Fruit fly (Drosophila melanogaster) whole organism, embryonic: ENCODE measurements around the gene CG9300.

Experiments
- CG10209 ChIP-seq: fragments of 200-800 bp; sonication (Bioruptor generic); optimal IDR thresholded peaks from 3 replicates; lab custom pipeline; 2017; ENCODE audit warnings: missing biosample characterization, mild to moderate bottlenecking, missing genetic modification characterization, missing genetic modification reagents
- CG10543 ChIP-seq: fragments of 200-800 bp; sonication (Bioruptor generic); optimal IDR thresholded peaks from 3 replicates; lab custom pipeline; 2017; ENCODE audit warnings: missing biosample characterization, mild to moderate bottlenecking, missing genetic modification characterization, moderate library complexity
- CG12104 ChIP-seq: fragments of 200-800 bp; sonication (Bioruptor generic); optimal IDR thresholded peaks from 3 replicates; lab custom pipeline; 2016; ENCODE audit warnings: missing biosample characterization, missing genetic modification characterization
- CG12219 ChIP-seq: fragments of 200-800 bp; sonication (Bioruptor generic); optimal IDR thresholded peaks from 3 replicates; lab custom pipeline; 2018; ENCODE audit warnings: missing biosample characterization, mild to moderate bottlenecking, missing genetic modification characterization
- CG12299 ChIP-seq: fragments of 200-800 bp; sonication (Bioruptor generic); optimal IDR thresholded peaks from 2 replicates; lab custom pipeline; 2018; ENCODE audit warnings: missing biosample characterization, mild to moderate bottlenecking, missing genetic modification characterization
- CG12769 ChIP-seq: fragments of 200-800 bp; sonication (Bioruptor generic); optimal IDR thresholded peaks from 2 replicates; lab custom pipeline; 2019; ENCODE audit warnings: missing biosample characterization, mild to moderate bottlenecking, missing genetic modification characterization, moderate library complexity
- CG13123 ChIP-seq: fragments of 200-800 bp; sonication (Bioruptor generic); optimal IDR thresholded peaks from 2 replicates; lab custom pipeline; 2016; ENCODE audit warnings: missing biosample characterization, missing genetic modification characterization
- CG13775 ChIP-seq: fragments of 200-800 bp; sonication (Bioruptor generic); optimal IDR thresholded peaks from 3 replicates; lab custom pipeline; 2017; ENCODE audit warnings: missing biosample characterization, mild to moderate bottlenecking, missing genetic modification characterization
- CG13894 ChIP-seq: fragments of 200-800 bp; sonication (Bioruptor generic); optimal IDR thresholded peaks from 3 replicates; lab custom pipeline; 2018; ENCODE audit warnings: missing biosample characterization, mild to moderate bottlenecking, missing genetic modification characterization, moderate library complexity
- CG17385 ChIP-seq: fragments of 200-800 bp; sonication (Bioruptor generic); optimal IDR thresholded peaks from 3 replicates; lab custom pipeline; 2018; ENCODE audit warnings: missing biosample characterization, mild to moderate bottlenecking, missing genetic modification characterization
- CG17829 ChIP-seq: fragments of 200-800 bp; optimal IDR thresholded peaks from 2 replicates; lab custom pipeline; 2019; ENCODE audit warnings: missing biosample characterization, mild to moderate bottlenecking, missing genetic modification characterization, moderate library complexity
- CG2120 ChIP-seq: fragments of 200-800 bp; sonication (Bioruptor generic); optimal IDR thresholded peaks from 3 replicates; lab custom pipeline; 2016; ENCODE audit warnings: missing biosample characterization, missing genetic modification characterization
- CG2889 ChIP-seq: fragments of 200-800 bp; sonication (Bioruptor generic); IDR thresholded peaks from 3 replicates; pipeline ENCODE4 v1.3.6; 2022; ENCODE audit warnings: missing biosample characterization, missing genetic modification characterization
- CG4404 ChIP-seq: fragments of 200-800 bp; sonication (Bioruptor generic); IDR thresholded peaks from 2 replicates; pipeline ENCODE4 v1.3.6; 2022; ENCODE audit warnings: missing biosample characterization, missing genetic modification characterization
- CG6765 ChIP-seq: fragments of 200-800 bp; sonication (Bioruptor generic); optimal IDR thresholded peaks from 3 replicates; lab custom pipeline; 2017; ENCODE audit warnings: missing biosample characterization, mild to moderate bottlenecking, missing genetic modification characterization
- CG7271 ChIP-seq: fragments of 200-800 bp; sonication (Bioruptor generic); optimal IDR thresholded peaks from 2 replicates; lab custom pipeline; 2018; ENCODE audit warnings: missing biosample characterization, mild to moderate bottlenecking, missing genetic modification characterization, moderate library complexity
- CG7987 ChIP-seq: fragments of 200-800 bp; sonication (Bioruptor generic); optimal IDR thresholded peaks from 2 replicates; lab custom pipeline; 2018; ENCODE audit warnings: missing biosample characterization, mild to moderate bottlenecking, missing genetic modification characterization, moderate library complexity
- CG8944 ChIP-seq: fragments of 200-800 bp; sonication (Bioruptor generic); optimal IDR thresholded peaks from 3 replicates; lab custom pipeline; 2016; ENCODE audit warnings: missing biosample characterization, missing genetic modification characterization
- CG9727 ChIP-seq: fragments of 200-800 bp; sonication (Bioruptor generic); optimal IDR thresholded peaks from 3 replicates; lab custom pipeline; 2017; ENCODE audit warnings: missing biosample characterization, mild to moderate bottlenecking, missing genetic modification characterization
- D ChIP-seq, 2 experiments: fragments of 200-800 bp in 1 of 2; fragments of >200 bp in 1 of 2; sonication (Bioruptor generic) in 1 of 2; optimal IDR thresholded peaks; 2 replicates in 1 of 2; 3 replicates in 1 of 2; lab custom pipeline; 2017; ENCODE audit warnings: mild to moderate bottlenecking in 1 of 2, missing biosample characterization in 1 of 2, missing genetic modification characterization in 1 of 2, missing genetic modification reagents in 1 of 2
- Dbx ChIP-seq: fragments of 200-800 bp; sonication (Bioruptor generic); IDR thresholded peaks from 3 replicates; pipeline ENCODE4 v1.3.6; 2022; ENCODE audit warnings: missing biosample characterization, missing genetic modification characterization
- Deaf1 ChIP-seq: fragments of 200-800 bp; optimal IDR thresholded peaks from 3 replicates; lab custom pipeline; 2019; ENCODE audit warnings: missing biosample characterization, mild to moderate bottlenecking, missing genetic modification characterization, moderate library complexity
- Hr3 ChIP-seq: fragments of 200-800 bp; sonication (Bioruptor generic); optimal IDR thresholded peaks from 3 replicates; lab custom pipeline; 2016; ENCODE audit warnings: missing biosample characterization, missing genetic modification characterization
- Hsf ChIP-seq: fragments of 200-800 bp; sonication (Bioruptor generic); optimal IDR thresholded peaks from 3 replicates; lab custom pipeline; 2016; ENCODE audit warnings: missing biosample characterization, missing genetic modification characterization
- Lpt ChIP-seq: fragments of >200 bp; optimal IDR thresholded peaks from 2 replicates; lab custom pipeline; 2018; ENCODE audit warnings: missing biosample characterization, missing genetic modification characterization
- Scr ChIP-seq: fragments of 200-800 bp; sonication (Bioruptor generic); IDR thresholded peaks from 2 replicates; pipeline ENCODE4 v1.3.6; 2022; ENCODE audit warnings: missing biosample characterization, missing genetic modification characterization; ENCODE audit not compliant: partially characterized antibody
- Sox102F ChIP-seq: fragments of 200-800 bp; sonication (Bioruptor generic); optimal IDR thresholded peaks from 2 replicates; lab custom pipeline; 2018; ENCODE audit warnings: missing biosample characterization, mild to moderate bottlenecking, missing genetic modification characterization, moderate library complexity
- Xrp1 ChIP-seq: fragments of 200-800 bp; sonication (Bioruptor generic); IDR thresholded peaks from 2 replicates; pipeline ENCODE4 v1.3.6; 2022; ENCODE audit warnings: missing biosample characterization, missing genetic modification characterization
- bowl ChIP-seq: fragments of 200-800 bp; sonication (Bioruptor generic); IDR thresholded peaks from 2 replicates; pipeline ENCODE4 v1.3.6; 2022; ENCODE audit warnings: missing biosample characterization, missing genetic modification characterization
- caup ChIP-seq: fragments of 200-800 bp; sonication (Bioruptor generic); optimal IDR thresholded peaks from 3 replicates; lab custom pipeline; 2017; ENCODE audit warnings: missing biosample characterization, mild to moderate bottlenecking, missing genetic modification characterization, moderate library complexity; ENCODE audit not compliant: severe bottlenecking
- cg ChIP-seq: fragments of 200-800 bp; sonication (Bioruptor generic); optimal IDR thresholded peaks from 3 replicates; lab custom pipeline; 2019; ENCODE audit warnings: missing biosample characterization, mild to moderate bottlenecking, missing genetic modification characterization, moderate library complexity
- chif ChIP-seq, 2 experiments: fragments of 200-800 bp; sonication (Bioruptor generic); optimal IDR thresholded peaks; 3 replicates each; lab custom pipeline; 2016; ENCODE audit warnings: missing biosample characterization in 2 of 2, missing genetic modification characterization in 2 of 2
- crp ChIP-seq, 2 experiments: fragments of 200-800 bp; sonication (Bioruptor generic); optimal IDR thresholded peaks; 2 replicates in 1 of 2; 3 replicates in 1 of 2; lab custom pipeline; 2017; ENCODE audit warnings: missing biosample characterization in 2 of 2, missing genetic modification characterization in 2 of 2, mild to moderate bottlenecking in 1 of 2, moderate library complexity in 1 of 2
- gfzf ChIP-seq: fragments of 200-800 bp; sonication (Bioruptor generic); optimal IDR thresholded peaks from 2 replicates; lab custom pipeline; 2016; ENCODE audit warnings: missing biosample characterization, mild to moderate bottlenecking, missing genetic modification characterization, moderate library complexity
- grau ChIP-seq: fragments of 200-800 bp; optimal IDR thresholded peaks from 3 replicates; lab custom pipeline; 2019; ENCODE audit warnings: missing biosample characterization, mild to moderate bottlenecking, missing genetic modification characterization, moderate library complexity
- grn ChIP-seq: fragments of 200-800 bp; sonication (Bioruptor generic); optimal IDR thresholded peaks from 3 replicates; lab custom pipeline; 2017; ENCODE audit warnings: missing biosample characterization, missing genetic modification characterization
- hth ChIP-seq: fragments of >200 bp; optimal IDR thresholded peaks from 2 replicates; lab custom pipeline; 2017; ENCODE audit warnings: inconsistent platforms
- klu ChIP-seq: fragments of 200-800 bp; sonication (Bioruptor generic); IDR thresholded peaks from 2 replicates; pipeline ENCODE4 v1.3.6; 2022; ENCODE audit warnings: missing biosample characterization, missing genetic modification characterization
- kni ChIP-seq: fragments of 200-800 bp; sonication (Bioruptor generic); optimal IDR thresholded peaks from 3 replicates; lab custom pipeline; 2017; ENCODE audit warnings: mild to moderate bottlenecking, missing biosample characterization, missing genetic modification reagents, missing genetic modification characterization
- lbe ChIP-seq: fragments of 200-800 bp; sonication (Bioruptor generic); optimal IDR thresholded peaks from 2 replicates; lab custom pipeline; 2016; ENCODE audit warnings: missing biosample characterization, mild to moderate bottlenecking, missing genetic modification characterization
- nerfin-2 ChIP-seq: fragments of 200-800 bp; sonication (Bioruptor generic); IDR thresholded peaks from 2 replicates; pipeline ENCODE4 v1.3.6; 2022; ENCODE audit warnings: missing biosample characterization, missing genetic modification characterization; ENCODE audit not compliant: partially characterized antibody
- onecut ChIP-seq: fragments of 200-800 bp; sonication (Bioruptor generic); IDR thresholded peaks from 2 replicates; pipeline ENCODE4 v1.3.6; 2022; ENCODE audit warnings: missing biosample characterization, missing genetic modification characterization
- psq ChIP-seq: fragments of 200-800 bp; sonication (Bioruptor generic); optimal IDR thresholded peaks from 2 replicates; lab custom pipeline; 2017; ENCODE audit warnings: missing biosample characterization, missing genetic modification characterization
- row ChIP-seq: fragments of 200-800 bp; sonication (Bioruptor generic); IDR thresholded peaks from 3 replicates; pipeline ENCODE4 v1.3.6; 2022; ENCODE audit warnings: missing biosample characterization, missing genetic modification characterization
- sens ChIP-seq: fragments of 200-800 bp; sonication (Bioruptor generic); peaks from one replicate; lab custom pipeline; 2016; ENCODE audit warnings: missing biosample characterization, missing genetic modification characterization
- sug ChIP-seq: fragments of 200-800 bp; optimal IDR thresholded peaks from 2 replicates; lab custom pipeline; 2019; ENCODE audit warnings: missing biosample characterization, mild to moderate bottlenecking, missing genetic modification characterization, moderate library complexity
- tll ChIP-seq, 2 experiments: fragments of 200-800 bp in 1 of 2; fragments of >200 bp in 1 of 2; sonication (Bioruptor generic) in 1 of 2; optimal IDR thresholded peaks; 2 replicates each; lab custom pipeline; 2017 to 2019; ENCODE audit warnings: missing biosample characterization in 2 of 2, missing genetic modification characterization in 2 of 2, mild to moderate bottlenecking in 1 of 2, moderate library complexity in 1 of 2
- unc-4 ChIP-seq: fragments of 200-800 bp; sonication (Bioruptor generic); IDR thresholded peaks from 2 replicates; pipeline ENCODE4 v1.3.6; 2022; ENCODE audit warnings: missing biosample characterization, missing genetic modification characterization; ENCODE audit not compliant: partially characterized antibody
- wdn ChIP-seq: fragments of 200-800 bp; sonication (Bioruptor generic); IDR thresholded peaks from 2 replicates; pipeline ENCODE4 v1.3.6; 2022; ENCODE audit warnings: missing biosample characterization, missing genetic modification characterization
- z ChIP-seq: fragments of 200-800 bp; sonication (Bioruptor generic); IDR thresholded peaks from 3 replicates; pipeline ENCODE4 v1.3.6; 2022; ENCODE audit warnings: missing biosample characterization, missing genetic modification characterization

CG9300 gene

dm6 chr3L:19557996-19558375, 5.8 kb downstream of the CG9300 start:
- TF ChIP-seq D (optimal IDR thresholded peaks at IDR 0.05; lab: Kevin White, UChicago) (peak; percentile 85), D (GFP tag; optimal IDR thresholded peaks at IDR 0.05; lab: Kevin White, UChicago) (no peak), CG7987 (GFP tag; lab: Kevin White, UChicago) (no peak), crp (GFP tag; optimal IDR thresholded peaks at IDR 0.05; lab: Kevin White, UChicago) (no peak), CG12219 (GFP tag; lab: Kevin White, UChicago) (no peak), CG12299 (tag; lab: Kevin White, UChicago) (no peak), CG12769 (tag; lab: Kevin White, UChicago) (peak; percentile 85), hth (lab: Kevin White, UChicago) (no peak), Scr (GFP tag; lab: Robert Waterston, UW) (0 out of 2 replicates have a peak, but pooled peaks have one; percentile 10), Hsf (GFP tag; lab: Kevin White, UChicago) (no peak), grau (tag; lab: Kevin White, UChicago) (no peak), unc-4 (GFP tag; lab: Robert Waterston, UW) (no peak), Hr3 (no peak), psq (GFP tag; lab: Kevin White, UChicago) (no peak), gfzf (no peak), CG17829 (tag; lab: Kevin White, UChicago) (no peak), CG4404 (GFP tag; lab: Robert Waterston, UW) (no peak), CG17385 (peak; percentile 82), CG10543 (GFP tag; lab: Kevin White, UChicago) (peak; percentile 51), CG13123 (no peak), nerfin-2 (no peak), klu (GFP tag; lab: Robert Waterston, UW) (no peak), CG7271 (tag; lab: Kevin White, UChicago) (no peak), CG12104 (GFP tag; lab: Kevin White, UChicago) (no peak), CG8944 (no peak), lbe (GFP tag; lab: Kevin White, UChicago) (peak; percentile 28), wdn (GFP tag; lab: Robert Waterston, UW) (peak; percentile 5; the same call in 1 of the 2 replicates), CG9727 (no peak), grn (GFP tag; lab: Kevin White, UChicago) (no peak), sens (GFP tag; lab: Kevin White, UChicago) (peak; percentile 69), caup (GFP tag; lab: Kevin White, UChicago) (no peak), kni (peak; percentile 97), Dbx (GFP tag; lab: Robert Waterston, UW) (no peak), Xrp1 (no peak), tll (GFP tag; optimal IDR thresholded peaks at IDR 0.05; lab: Kevin White, UChicago) (peak in 1 of 2 experiments; percentile 66), sug (tag; lab: Kevin White, UChicago) (peak; percentile 21), row (no peak), CG10209 (no peak), CG13894 (tag; lab: Kevin White, UChicago) (peak; percentile 92), onecut (GFP tag; lab: Robert Waterston, UW) (peak; percentile 23; the same call in 1 of the 2 replicates), Lpt (GFP tag; lab: Kevin White, UChicago) (peak; percentile 84), CG13775 (GFP tag; lab: Kevin White, UChicago) (no peak), Sox102F (GFP tag; lab: Kevin White, UChicago) (no peak), chif (GFP tag; optimal IDR thresholded peaks at IDR 0.05; lab: Kevin White, UChicago) (no peak), Deaf1 (tag; lab: Kevin White, UChicago) (peak; percentile 64), CG2120 (GFP tag; lab: Kevin White, UChicago) (no peak), z (GFP tag; lab: Robert Waterston, UW) (no peak), cg (GFP tag; lab: Kevin White, UChicago) (peak; percentile 68), CG2889 (GFP tag; lab: Robert Waterston, UW) (no peak), CG6765 (no peak), bowl (GFP tag; lab: Robert Waterston, UW) (no peak)
